Worm (Caenorhabditis elegans) whole organism, L3 larva: ENCODE results near the gene clec-4.
"Not testable (repeated sequence)": the region's sequence is repeated elsewhere in the genome, so short reads cannot be mapped to it uniquely, and the experiment has no call there.

ENCODE experiments used
- R02D3.7 ChIP-seq: fragments of 150-350 bp; optimal IDR thresholded peaks from 2 replicates; lab custom pipeline; 2014; ENCODE audit warnings: missing biosample characterization, missing genetic modification characterization
- ZK546.5 ChIP-seq: sonication (generic microtip); optimal IDR thresholded peaks from 2 replicates; lab custom pipeline; 2017; ENCODE audit warnings: missing biosample characterization, missing genetic modification characterization
- aly-2 ChIP-seq: fragments of 150-350 bp; optimal IDR thresholded peaks from 2 replicates; lab custom pipeline; 2014; ENCODE audit warnings: missing biosample characterization, missing genetic modification characterization
- ama-1 ChIP-seq: fragments of 150-350 bp; optimal IDR thresholded peaks from 2 replicates; lab custom pipeline; 2018
- ceh-28 ChIP-seq: fragments of 150-350 bp; optimal IDR thresholded peaks from 2 replicates; lab custom pipeline; 2014; ENCODE audit warnings: missing biosample characterization, missing genetic modification reagents, missing genetic modification characterization
- ceh-82 ChIP-seq: fragments of 150-350 bp; optimal IDR thresholded peaks from 2 replicates; lab custom pipeline; 2014; ENCODE audit warnings: missing biosample characterization, missing genetic modification characterization
- daf-12 ChIP-seq: fragments of 150-350 bp; optimal IDR thresholded peaks from 2 replicates; lab custom pipeline; 2014; ENCODE audit warnings: missing biosample characterization, missing genetic modification reagents, missing genetic modification characterization
- egl-27 ChIP-seq: sonication (generic microtip); optimal IDR thresholded peaks from 4 replicates; lab custom pipeline; 2017; ENCODE audit warnings: missing biosample characterization, missing genetic modification reagents, missing genetic modification characterization
- elt-2 ChIP-seq: sonication (generic microtip); optimal IDR thresholded peaks from 2 replicates; lab custom pipeline; 2016; ENCODE audit warnings: missing genetic modification reagents, mild to moderate bottlenecking, missing genetic modification characterization, missing compliant biosample characterization
- fkh-2 ChIP-seq: fragments of 150-350 bp; optimal IDR thresholded peaks from 2 replicates; lab custom pipeline; 2014; ENCODE audit warnings: missing biosample characterization, missing genetic modification reagents, missing genetic modification characterization
- fos-1 ChIP-seq: fragments of 150-350 bp; optimal IDR thresholded peaks from 2 replicates; lab custom pipeline; 2014; ENCODE audit warnings: missing biosample characterization, missing genetic modification characterization
- hmg-11 ChIP-seq: sonication (generic microtip); optimal IDR thresholded peaks from 2 replicates; lab custom pipeline; 2016; ENCODE audit warnings: missing genetic modification characterization, missing compliant biosample characterization
- lin-39 ChIP-seq: fragments of 150-350 bp; optimal IDR thresholded peaks from 2 replicates; lab custom pipeline; 2018; ENCODE audit warnings: missing biosample characterization, missing genetic modification reagents, missing genetic modification characterization
- lsy-12 ChIP-seq: sonication (generic microtip); optimal IDR thresholded peaks from 2 replicates; lab custom pipeline; 2016; ENCODE audit warnings: mild to moderate bottlenecking, missing genetic modification characterization, missing compliant biosample characterization
- nfya-1 ChIP-seq: sonication (generic microtip); optimal IDR thresholded peaks from 2 replicates; lab custom pipeline; 2017; ENCODE audit warnings: missing genetic modification characterization, mild to moderate bottlenecking, missing compliant biosample characterization, antibody characterized with exemption, moderate library complexity; ENCODE audit not compliant: insufficient read depth
- nhr-12 ChIP-seq: fragments of 150-350 bp; optimal IDR thresholded peaks from 2 replicates; lab custom pipeline; 2014; ENCODE audit warnings: missing biosample characterization, missing genetic modification characterization
- nhr-23 ChIP-seq: fragments of 150-350 bp; optimal IDR thresholded peaks from 2 replicates; lab custom pipeline; 2014; ENCODE audit warnings: missing biosample characterization, missing genetic modification reagents, missing genetic modification characterization
- nhr-237 ChIP-seq: fragments of 150-350 bp; optimal IDR thresholded peaks from 2 replicates; lab custom pipeline; 2014; ENCODE audit warnings: missing biosample characterization, missing genetic modification characterization
- nhr-25 ChIP-seq: sonication (generic microtip); optimal IDR thresholded peaks from 2 replicates; lab custom pipeline; 2017; ENCODE audit warnings: missing biosample characterization, missing genetic modification characterization
- nhr-43 ChIP-seq: sonication (generic microtip); optimal IDR thresholded peaks from 2 replicates; lab custom pipeline; 2016; ENCODE audit warnings: mild to moderate bottlenecking, missing genetic modification characterization, missing compliant biosample characterization; ENCODE audit not compliant: poor library complexity, severe bottlenecking
- nhr-67 ChIP-seq: fragments of 150-350 bp; optimal IDR thresholded peaks from 2 replicates; lab custom pipeline; 2014; ENCODE audit warnings: missing biosample characterization, missing genetic modification characterization
- nhr-76 ChIP-seq: fragments of 150-350 bp; sonication (generic microtip); optimal IDR thresholded peaks from 5 replicates; lab custom pipeline; 2014; ENCODE audit warnings: missing biosample characterization, missing genetic modification characterization
- pha-4 ChIP-seq: fragments of 150-350 bp; optimal IDR thresholded peaks from 2 replicates; lab custom pipeline; 2014; ENCODE audit warnings: missing biosample characterization, missing genetic modification reagents, missing genetic modification characterization
- sea-2 ChIP-seq: fragments of 150-350 bp; sonication (generic microtip); optimal IDR thresholded peaks from 4 replicates; lab custom pipeline; 2014; ENCODE audit warnings: missing biosample characterization, missing genetic modification reagents, missing genetic modification characterization
- skn-1 ChIP-seq: fragments of 150-350 bp; optimal IDR thresholded peaks from 2 replicates; lab custom pipeline; 2014; ENCODE audit warnings: missing biosample characterization, missing genetic modification characterization
- tbx-2 ChIP-seq: sonication (generic microtip); optimal IDR thresholded peaks from 2 replicates; lab custom pipeline; 2016; ENCODE audit warnings: mild to moderate bottlenecking, missing genetic modification characterization, missing compliant biosample characterization
- unc-62 ChIP-seq: fragments of 150-350 bp; sonication (generic microtip); optimal IDR thresholded peaks from 4 replicates; lab custom pipeline; 2014; ENCODE audit warnings: missing biosample characterization, missing genetic modification reagents, missing genetic modification characterization
- zag-1 ChIP-seq: fragments of 150-350 bp; optimal IDR thresholded peaks from 2 replicates; lab custom pipeline; 2014; ENCODE audit warnings: missing biosample characterization, missing genetic modification characterization

clec-4 gene

DNA sequence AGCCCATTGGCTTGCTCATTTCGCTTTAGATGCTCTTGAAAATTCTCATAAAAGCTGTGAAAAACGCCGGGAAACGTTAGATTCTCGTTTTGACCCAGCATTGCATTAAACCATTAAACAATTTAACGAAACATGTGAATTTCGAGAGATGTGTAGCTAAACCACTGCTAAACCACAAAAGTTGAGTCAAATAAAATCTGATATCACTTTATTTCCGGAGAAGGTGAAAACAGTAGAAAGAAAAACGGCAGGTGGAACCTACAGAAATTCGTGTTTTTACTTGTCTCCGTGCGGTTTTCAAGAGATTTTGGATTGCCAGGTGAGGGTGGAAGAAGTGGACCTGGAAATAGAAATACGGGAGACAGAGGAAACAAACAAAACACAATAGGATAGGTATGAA lies 36.4 kb downstream of the clec-4 start, which contains the start of gene F49C5.9:
Gene F49C5.9, minus strand, starts transcription at position 101 of the 400 bp plus-strand sequence.
- no peak for TF ChIP-seq nfya-1
- TF ChIP-seq unc-62: no peak
- no peak for TF ChIP-seq skn-1 (tag; lab: Kevin White, UChicago)
- TF ChIP-seq daf-12 (tag; lab: Kevin White, UChicago): no peak
- TF ChIP-seq nhr-25 (tag; lab: Kevin White, UChicago): no peak
- TF ChIP-seq lin-39 (tag; lab: Kevin White, UChicago): no peak
- no peak for TF ChIP-seq sea-2 (GFP tag; lab: Kevin White, UChicago)
- TF ChIP-seq ceh-28 (tag; lab: Kevin White, UChicago): no peak

DNA sequence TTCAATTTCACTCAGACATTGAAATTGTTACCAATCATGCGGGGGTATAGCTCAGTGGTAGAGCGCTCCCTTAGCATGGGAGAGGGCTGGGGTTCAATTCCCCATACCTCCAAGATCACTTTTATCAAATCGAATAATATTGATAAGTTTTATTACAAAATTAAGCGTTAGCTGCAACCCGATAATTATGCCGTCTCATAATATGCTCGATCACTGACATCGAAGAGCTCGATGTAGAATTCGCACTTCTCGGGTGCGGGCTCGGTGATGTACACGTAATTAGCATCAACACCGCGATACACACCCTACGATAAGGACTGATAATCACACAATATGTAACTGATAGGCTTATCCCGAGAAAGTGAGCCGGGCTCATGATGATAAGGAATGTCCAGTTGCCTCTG lies 38.3 kb downstream of the clec-4 start:
- TF ChIP-seq fkh-2: no peak
- peak; percentile 58 for TF ChIP-seq elt-2 (tag; lab: Kevin White, UChicago)

- peak; percentile 23 for TF ChIP-seq nfya-1
- peak; percentile 38 for TF ChIP-seq lsy-12 (tag; lab: Kevin White, UChicago)
- peak; percentile 24 for TF ChIP-seq nhr-43
- TF ChIP-seq elt-2 (tag; lab: Kevin White, UChicago): peak; percentile 46
Observed at ce11 chrII:12541670-12542080, 39.2 kb downstream of the clec-4 start.

DNA sequence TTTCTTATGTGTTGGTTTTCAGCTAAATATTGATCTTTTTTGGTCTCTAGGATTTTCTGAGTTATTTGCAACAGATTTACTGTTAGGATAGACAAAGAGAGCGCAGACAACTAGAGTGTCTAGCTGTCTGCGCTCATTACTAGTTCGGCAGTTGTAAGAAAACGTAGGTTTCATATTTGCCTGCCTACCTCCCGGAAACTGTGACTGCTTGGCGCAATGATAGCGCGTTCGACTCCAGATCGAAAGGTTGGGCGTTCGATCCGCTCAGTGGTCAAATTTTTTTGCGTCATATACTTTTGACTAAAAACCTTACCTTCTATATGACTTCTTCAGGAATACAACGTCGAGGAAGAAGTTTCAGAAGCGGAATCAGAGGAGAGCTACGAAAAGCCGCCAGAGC lies 41.5 kb downstream of the clec-4 start:
- TF ChIP-seq egl-27 (tag; lab: Kevin White, UChicago) (no peak), nhr-67 (no peak), sea-2 (GFP tag; lab: Kevin White, UChicago) (no peak), aly-2 (tag; lab: Kevin White, UChicago) (no peak), fos-1 (no peak), lin-39 (tag; lab: Kevin White, UChicago) (no peak), R02D3.7 (tag; lab: Kevin White, UChicago) (no peak)
- TF ChIP-seq, all 47 proteins: peak for 0

DNA sequence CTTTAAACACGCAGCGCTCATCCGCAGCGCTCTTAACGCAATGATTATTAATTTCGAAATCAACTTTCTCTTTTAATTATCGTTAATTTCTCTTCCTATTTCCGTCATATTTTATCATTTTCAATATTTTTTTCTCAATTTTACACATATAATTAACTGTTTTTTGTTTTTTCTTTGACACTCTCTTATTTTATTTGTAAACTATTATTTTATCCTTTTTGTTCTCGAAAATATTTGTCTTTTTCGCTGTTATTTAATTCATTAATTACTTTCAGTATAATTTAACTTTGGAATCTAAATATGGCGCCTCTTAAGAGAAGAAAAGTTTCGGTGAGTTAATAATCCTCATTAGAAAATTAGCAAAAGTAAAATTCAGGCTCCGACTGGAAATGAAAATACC lies 44.7 kb downstream of the clec-4 start, which contains the start of gene F49C5.3:
Gene F49C5.3, plus strand, starts transcription at position 301 of the 400 bp plus-strand sequence.
- TF ChIP-seq hmg-11 (tag; lab: Kevin White, UChicago); nhr-67; lsy-12 (tag; lab: Kevin White, UChicago): not testable (repeated sequence)

DNA sequence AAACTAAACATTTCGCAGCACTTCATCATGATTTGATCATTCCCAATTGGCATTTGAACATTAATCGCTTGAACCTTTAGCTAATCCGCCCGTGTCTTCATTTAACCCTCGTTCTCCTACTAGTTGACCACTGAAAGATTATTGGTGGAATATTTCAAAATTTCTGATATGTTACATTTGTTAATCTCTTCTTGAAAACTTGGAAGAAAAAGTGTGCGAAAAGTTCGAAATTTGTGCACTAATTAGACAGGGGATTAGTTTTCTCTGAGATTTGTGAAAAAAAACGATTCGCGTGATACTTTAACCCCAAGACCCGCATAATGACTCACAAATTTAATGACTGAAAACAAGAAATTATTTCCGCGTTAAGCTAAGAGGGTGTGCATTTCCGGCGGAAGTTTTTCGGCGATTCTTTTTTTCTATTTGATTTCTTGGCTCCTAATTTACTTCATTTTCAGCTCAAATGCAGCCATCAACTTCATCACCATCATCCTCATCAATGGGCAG lies 45.6 kb downstream of the clec-4 start, which contains the start of gene nimk-1:
Gene nimk-1, plus strand, starts transcription at position 457 of the 507 bp plus-strand sequence.
- no peak for TF ChIP-seq nhr-23 (tag; lab: Kevin White, UChicago)
- no peak for TF ChIP-seq unc-62
- TF ChIP-seq lsy-12 (tag; lab: Kevin White, UChicago): no peak
- no peak for TF ChIP-seq nfya-1
- TF ChIP-seq nhr-76: no peak
- TF ChIP-seq nhr-43: no peak
- TF ChIP-seq nhr-12 (tag; lab: Kevin White, UChicago): no peak
- no peak for TF ChIP-seq aly-2 (tag; lab: Kevin White, UChicago)
- TF ChIP-seq zag-1: no peak
- no peak for TF ChIP-seq elt-2 (tag; lab: Kevin White, UChicago)

ce11 chrII:12530958-12531357 lies 50.0 kb downstream of the clec-4 start, which contains the start of gene srx-120:
TSS of gene srx-120 (plus strand) at chrII:12531258.
- TF ChIP-seq sea-2 (GFP tag; lab: Kevin White, UChicago) (no peak), ZK546.5 (tag; lab: Kevin White, UChicago) (no peak), nhr-43 (no peak), nhr-12 (tag; lab: Kevin White, UChicago) (no peak), pha-4 (tag; lab: Kevin White, UChicago) (no peak), nhr-237 (tag; lab: Kevin White, UChicago) (no peak), tbx-2 (tag; lab: Kevin White, UChicago) (no peak), ceh-82 (tag; lab: Kevin White, UChicago) (no peak), nhr-23 (tag; lab: Kevin White, UChicago) (no peak), lin-39 (tag; lab: Kevin White, UChicago) (no peak), skn-1 (tag; lab: Kevin White, UChicago) (no peak), zag-1 (no peak), lsy-12 (tag; lab: Kevin White, UChicago) (no peak), ama-1 (lab: Kevin White, UChicago) (no peak), fkh-2 (no peak), unc-62 (no peak), nfya-1 (no peak)
